Worm (Caenorhabditis elegans): ENCODE results near the gene T01C4.8.

Gene T01C4.8

ce11 chrV:7140368-7140767 lies 11.0 kb upstream of the T01C4.8 start:
- TF ChIP-seq mep-1 (tag; optimal IDR thresholded peaks at IDR 0.05), result no peak
- TF ChIP-seq snpc-4 (tag; optimal IDR thresholded peaks at IDR 0.05), result no peak
- TF ChIP-seq unc-62 (GFP tag; optimal IDR thresholded peaks at IDR 0.05), result no peak
- no peak for TF ChIP-seq cnd-1 (tag; optimal IDR thresholded peaks at IDR 0.05)
- no peak for TF ChIP-seq pha-4 (tag; optimal IDR thresholded peaks at IDR 0.05)
- no peak for TF ChIP-seq bed-3 (GFP tag; optimal IDR thresholded peaks at IDR 0.05)
- no peak for TF ChIP-seq elt-3 (tag; optimal IDR thresholded peaks at IDR 0.05)
- no peak for TF ChIP-seq elt-1 (tag; optimal IDR thresholded peaks at IDR 0.05; ENCODE audit: borderline replicate concordance, insufficient read depth)
- no peak for TF ChIP-seq ceh-39 (tag; optimal IDR thresholded peaks at IDR 0.05)
- no peak for TF ChIP-seq lin-13 (tag; optimal IDR thresholded peaks at IDR 0.05)
- no peak for TF ChIP-seq nhr-76 (tag; optimal IDR thresholded peaks at IDR 0.05)
- no peak for TF ChIP-seq nhr-237 (tag; optimal IDR thresholded peaks at IDR 0.05)
- no peak for TF ChIP-seq zip-8 (tag; optimal IDR thresholded peaks at IDR 0.05)
- no peak for TF ChIP-seq sptf-1 (tag; optimal IDR thresholded peaks at IDR 0.05)
- TF ChIP-seq nhr-28 (tag; optimal IDR thresholded peaks at IDR 0.05), result no peak
- no peak for TF ChIP-seq lin-32 (GFP tag; optimal IDR thresholded peaks at IDR 0.05)

- no peak for TF ChIP-seq hlh-1 (tag; optimal IDR thresholded peaks at IDR 0.05)
- no peak for TF ChIP-seq ceh-83 (GFP tag; optimal IDR thresholded peaks at IDR 0.05)
- TF ChIP-seq lin-13 (tag; optimal IDR thresholded peaks at IDR 0.05), result no peak
These were observed 9.0 kb upstream of the T01C4.8 start, which contains the start of gene str-112 for ce11 chrV:7138320-7138719. TSS of gene str-112 (minus strand) at chrV:7138420.

ce11 chrV:7136859-7137258 lies 7.5 kb upstream of the T01C4.8 start:
- TF ChIP-seq lin-13 (tag; optimal IDR thresholded peaks at IDR 0.05) (no peak), nhr-12 (tag; optimal IDR thresholded peaks at IDR 0.05) (no peak), nhr-237 (tag; optimal IDR thresholded peaks at IDR 0.05) (no peak)

ce11 chrV:7133963-7134362 lies 4.6 kb upstream of the T01C4.8 start, which contains the start of gene F10D2.16:
TSS of gene F10D2.16 (plus strand) at chrV:7134263.
- TF ChIP-seq tbx-8 (GFP tag; optimal IDR thresholded peaks at IDR 0.05) (no peak), nhr-28 (tag; optimal IDR thresholded peaks at IDR 0.05) (no peak), lsy-2 (tag; optimal IDR thresholded peaks at IDR 0.05) (no peak), ces-1 (GFP tag; optimal IDR thresholded peaks at IDR 0.05) (no peak), sem-2 (GFP tag; optimal IDR thresholded peaks at IDR 0.05) (no peak), drap-1 (GFP tag; optimal IDR thresholded peaks at IDR 0.05) (no peak), blmp-1 (tag; optimal IDR thresholded peaks at IDR 0.05) (no peak), elt-3 (tag; optimal IDR thresholded peaks at IDR 0.05) (no peak), nhr-12 (tag; optimal IDR thresholded peaks at IDR 0.05) (no peak), nhr-2 (tag; optimal IDR thresholded peaks at IDR 0.05) (no peak), zip-8 (tag; optimal IDR thresholded peaks at IDR 0.05) (no peak), nhr-237 (tag; optimal IDR thresholded peaks at IDR 0.05) (no peak), snpc-4 (tag; optimal IDR thresholded peaks at IDR 0.05) (no peak), bed-3 (GFP tag; optimal IDR thresholded peaks at IDR 0.05) (no peak)

- TF ChIP-seq drap-1 (GFP tag; optimal IDR thresholded peaks at IDR 0.05) (no peak), nhr-2 (tag; optimal IDR thresholded peaks at IDR 0.05) (no peak), bed-3 (GFP tag; optimal IDR thresholded peaks at IDR 0.05) (no peak), zip-8 (tag; optimal IDR thresholded peaks at IDR 0.05) (no peak), elt-3 (tag; optimal IDR thresholded peaks at IDR 0.05) (no peak)
These were observed 2.9 kb upstream of the T01C4.8 start, which contains the start of gene sre-10 for ce11 chrV:7132248-7132647. TSS of gene sre-10 (plus strand) at chrV:7132548.

ce11 chrV:7130974-7131373 lies 1.6 kb upstream of the T01C4.8 start, which contains the start of gene srx-36:
TSS of gene srx-36 (minus strand) at chrV:7131074.
- TF ChIP-seq hlh-1 (tag; optimal IDR thresholded peaks at IDR 0.05) (no peak), ceh-39 (tag; optimal IDR thresholded peaks at IDR 0.05) (no peak), M03D4.4 (tag; optimal IDR thresholded peaks at IDR 0.05) (no peak), tbx-8 (GFP tag; optimal IDR thresholded peaks at IDR 0.05) (no peak), lin-13 (tag; optimal IDR thresholded peaks at IDR 0.05) (no peak), ceh-43 (GFP tag; optimal IDR thresholded peaks at IDR 0.05) (no peak), nhr-76 (tag; optimal IDR thresholded peaks at IDR 0.05) (no peak), unc-120 (tag; optimal IDR thresholded peaks at IDR 0.05; ENCODE audit: poor library complexity, severe bottlenecking) (no peak), nhr-28 (tag; optimal IDR thresholded peaks at IDR 0.05) (no peak), unc-62 (GFP tag; optimal IDR thresholded peaks at IDR 0.05) (no peak), mep-1 (tag; optimal IDR thresholded peaks at IDR 0.05) (no peak)
